Worm (Caenorhabditis elegans) whole organism, early embryonic: ENCODE results near the gene Y45F10C.6.
A peak's percentile ranks its signal among the peaks of the same experiment; 100 is the strongest.

ENCODE experiments used
- B0310.2 ChIP-seq: sonication (generic microtip); optimal IDR thresholded peaks from 2 replicates; lab custom pipeline; 2016; ENCODE audit warnings: mild to moderate bottlenecking, missing genetic modification characterization, missing compliant biosample characterization
- F13C5.2 ChIP-seq: sonication (generic microtip); optimal IDR thresholded peaks from 2 replicates; lab custom pipeline; 2017; ENCODE audit warnings: mild to moderate bottlenecking, missing genetic modification characterization, inconsistent platforms, missing compliant biosample characterization
- aly-1 ChIP-seq: sonication (generic microtip); optimal IDR thresholded peaks from 2 replicates; lab custom pipeline; 2016; ENCODE audit warnings: missing genetic modification characterization, missing compliant biosample characterization
- ama-1 ChIP-seq: fragments of 150-350 bp; optimal IDR thresholded peaks from 2 replicates; lab custom pipeline; 2014
- ceh-13 ChIP-seq: fragments of 200-800 bp; sonication (Bioruptor generic); optimal IDR thresholded peaks from 2 replicates; lab custom pipeline; 2018; ENCODE audit warnings: mild to moderate bottlenecking, missing genetic modification characterization, missing compliant biosample characterization
- ceh-36 ChIP-seq: sonication (generic microtip); optimal IDR thresholded peaks from 2 replicates; lab custom pipeline; 2016; ENCODE audit warnings: missing genetic modification characterization, inconsistent platforms, missing compliant biosample characterization
- ets-7 ChIP-seq: sonication (generic microtip); optimal IDR thresholded peaks from 2 replicates; lab custom pipeline; 2016; ENCODE audit warnings: missing genotype, missing genetic modification characterization, missing compliant biosample characterization
- flt-1 ChIP-seq: fragments of 200-800 bp; sonication (Bioruptor generic); IDR thresholded peaks from 2 replicates; pipeline ENCODE4 v1.3.6; 2022; ENCODE audit warnings: missing genetic modification characterization, missing compliant biosample characterization
- hmbx-1 ChIP-seq: sonication (generic microtip); optimal IDR thresholded peaks from 2 replicates; lab custom pipeline; 2016; ENCODE audit warnings: mild to moderate bottlenecking, missing genetic modification characterization, missing compliant biosample characterization
- hmg-4 ChIP-seq: fragments of 200-800 bp; sonication (Bioruptor generic); optimal IDR thresholded peaks from 2 replicates; lab custom pipeline; 2018; ENCODE audit warnings: mild to moderate bottlenecking, missing genetic modification characterization, missing compliant biosample characterization
- hnd-1 ChIP-seq: sonication (generic microtip); optimal IDR thresholded peaks from 2 replicates; lab custom pipeline; 2016; ENCODE audit warnings: missing genetic modification characterization, missing compliant biosample characterization
- pes-1 ChIP-seq: fragments of 200-800 bp; sonication (Bioruptor generic); IDR thresholded peaks from 2 replicates; pipeline ENCODE4 v1.3.6; 2022; ENCODE audit warnings: missing genetic modification reagents, missing genetic modification characterization, missing compliant biosample characterization
- scrt-1 ChIP-seq: fragments of 200-800 bp; sonication (Bioruptor generic); IDR thresholded peaks from 2 replicates; pipeline ENCODE4 v1.3.6; 2022; ENCODE audit warnings: missing genetic modification characterization, missing compliant biosample characterization
- sea-1 ChIP-seq: fragments of 200-800 bp; sonication (Bioruptor generic); conservative IDR thresholded peaks from 2 replicates; pipeline ENCODE4 v1.3.6; 2022; ENCODE audit warnings: missing genetic modification characterization, missing compliant biosample characterization
- tbx-11 ChIP-seq: fragments of 200-800 bp; sonication (Bioruptor generic); IDR thresholded peaks from 2 replicates; pipeline ENCODE4 v1.3.6; 2022; ENCODE audit warnings: missing genetic modification characterization, missing compliant biosample characterization
- tbx-37 ChIP-seq: fragments of 200-800 bp; sonication (Bioruptor generic); conservative IDR thresholded peaks from 2 replicates; pipeline ENCODE4 v1.3.6; 2022; ENCODE audit warnings: missing genetic modification reagents, missing genetic modification characterization, missing compliant biosample characterization
- tra-4 ChIP-seq: sonication (generic microtip); optimal IDR thresholded peaks from 2 replicates; lab custom pipeline; 2017; ENCODE audit warnings: missing genetic modification characterization, missing compliant biosample characterization

Gene Y45F10C.6

DNA sequence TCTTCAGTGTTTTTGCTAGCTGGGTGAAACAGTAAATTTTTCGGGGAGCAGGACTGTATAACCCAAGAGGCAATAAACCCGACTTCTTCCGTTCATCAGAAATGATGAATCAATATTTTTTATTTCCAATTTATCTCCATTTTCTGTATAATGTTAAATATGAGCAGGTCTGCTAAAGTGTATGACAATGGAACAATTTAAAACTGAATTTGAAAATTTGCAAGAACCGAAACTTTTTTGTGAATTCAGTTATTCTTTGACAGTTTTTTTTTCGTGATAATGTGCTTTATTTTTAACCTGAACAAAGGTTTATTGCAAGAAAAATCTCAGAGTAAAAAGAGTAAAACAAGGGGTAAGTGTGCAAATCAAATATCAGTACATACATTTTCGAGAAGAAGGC is 12.9 kb downstream of the Y45F10C.6 start:
- TF ChIP-seq tbx-11 (GFP tag; lab: Robert Waterston, UW) (no peak), flt-1 (GFP tag; lab: Robert Waterston, UW) (no peak), B0310.2 (no peak)

DNA sequence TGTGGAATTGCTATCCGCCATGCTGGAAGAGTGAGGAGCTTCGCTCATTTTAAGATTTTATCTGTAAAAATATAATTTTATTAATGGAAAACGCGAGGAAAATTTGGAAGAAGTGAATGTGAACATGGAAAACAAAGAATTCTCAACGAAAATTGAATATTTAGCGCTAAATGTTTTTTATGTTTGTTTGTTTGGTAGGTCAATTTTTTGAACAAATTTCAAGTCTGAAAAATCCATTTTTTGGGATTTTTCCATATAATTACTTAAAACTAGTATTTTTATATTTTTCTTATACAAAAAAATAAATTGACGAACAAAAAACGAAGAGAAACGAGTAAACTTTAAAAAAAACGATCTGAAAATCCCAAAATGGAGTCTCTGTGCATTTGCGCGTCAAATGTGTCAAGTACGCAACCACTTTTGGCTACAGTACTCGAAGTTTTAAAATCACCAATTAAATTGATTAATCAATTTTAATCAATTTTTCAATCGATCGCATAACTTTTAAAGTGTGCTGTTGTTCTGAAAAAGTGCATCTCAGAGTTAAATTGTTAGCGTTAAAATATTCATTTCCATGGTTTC is 14.8 kb downstream of the Y45F10C.6 start, which contains the start of gene fbxa-215:
Gene fbxa-215, minus strand, starts transcription at position 61 of the 582 bp plus-strand sequence.
- TF ChIP-seq ama-1 (lab: Kevin White, UChicago) = no peak
- no peak for TF ChIP-seq tra-4 (tag; lab: Kevin White, UChicago)
- TF ChIP-seq hnd-1 = no peak
- TF ChIP-seq aly-1 (tag; lab: Kevin White, UChicago) = no peak
- TF ChIP-seq pes-1 (GFP tag; lab: Robert Waterston, UW) = no peak
- TF ChIP-seq F13C5.2 = no peak
- TF ChIP-seq sea-1 (GFP tag; lab: Robert Waterston, UW) = no peak
- TF ChIP-seq scrt-1 = no peak

DNA sequence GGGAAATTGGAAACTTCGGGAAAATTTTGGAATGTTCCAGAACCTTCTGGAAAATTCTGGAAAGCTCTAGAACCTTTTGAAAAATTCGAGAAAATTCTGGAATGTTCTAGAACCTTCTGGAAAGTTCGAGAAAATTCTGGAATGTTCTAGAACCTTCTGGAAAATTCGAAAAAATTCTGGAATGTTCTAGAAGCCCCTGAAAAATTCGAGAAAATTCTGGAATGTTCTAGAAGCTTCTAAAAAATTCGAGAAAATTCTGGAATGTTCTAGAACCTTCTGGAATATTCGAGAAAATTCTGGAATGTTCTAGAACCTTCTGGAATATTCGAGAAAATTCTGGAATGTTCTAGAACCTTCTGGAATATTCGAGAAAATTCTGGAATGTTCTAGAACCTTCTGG is 15.9 kb downstream of the Y45F10C.6 start:
- peak; percentile 55; the same call in 1 of the 2 replicates for TF ChIP-seq pes-1 (GFP tag; lab: Robert Waterston, UW)

DNA sequence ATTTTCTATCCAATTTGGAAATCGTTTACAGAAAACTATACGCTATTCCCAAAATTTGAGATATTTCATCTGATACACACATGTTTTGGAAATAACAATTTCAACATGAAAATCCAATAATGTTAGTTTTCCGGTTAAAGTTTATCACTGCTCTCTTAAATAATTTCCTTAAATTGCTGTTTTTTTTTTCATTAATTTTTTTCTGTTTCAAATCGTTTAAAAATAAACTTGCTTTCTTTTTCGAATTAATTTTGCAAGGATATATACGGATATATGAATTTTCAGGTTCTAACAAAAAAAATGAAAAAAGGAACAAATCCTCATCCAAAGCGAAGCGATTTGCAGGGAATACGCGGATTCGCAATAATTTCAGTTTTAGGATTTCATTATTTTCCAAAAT is 21.4 kb downstream of the Y45F10C.6 start, which contains the start of gene oac-48:
Gene oac-48, plus strand, starts transcription at position 301 of the 400 bp plus-strand sequence.
- TF ChIP-seq B0310.2 (no peak), ceh-13 (GFP tag; lab: Kevin White, UChicago) (no peak), ets-7 (tag; lab: Kevin White, UChicago) (no peak), sea-1 (GFP tag; lab: Robert Waterston, UW) (no peak), ama-1 (lab: Kevin White, UChicago) (no peak), hnd-1 (no peak), hmbx-1 (tag; lab: Kevin White, UChicago) (no peak), pes-1 (GFP tag; lab: Robert Waterston, UW) (no peak)

DNA sequence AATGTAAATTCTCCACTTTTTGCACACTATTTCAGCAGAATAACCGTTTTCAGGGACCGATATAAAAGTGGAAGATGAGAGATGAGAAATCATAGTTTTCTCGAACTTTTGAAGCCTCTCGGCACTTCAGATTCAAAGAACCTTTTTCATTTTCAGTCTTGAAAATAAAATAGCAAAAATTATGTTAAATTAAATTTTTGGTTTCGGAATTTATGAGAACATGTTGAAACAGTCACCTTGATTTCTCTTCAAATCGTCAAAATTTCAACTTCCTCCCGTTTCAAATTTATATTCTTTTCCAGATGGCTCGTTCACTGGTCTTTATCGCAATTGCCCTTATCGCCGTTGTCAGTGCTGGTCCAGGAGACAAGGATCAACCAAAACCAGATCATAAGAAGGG is 26.5 kb downstream of the Y45F10C.6 start, which contains the start of gene srlf-26:
Gene srlf-26, plus strand, starts transcription at position 301 of the 400 bp plus-strand sequence.
- TF ChIP-seq hmbx-1 (tag; lab: Kevin White, UChicago) = no peak
- TF ChIP-seq ceh-36 (tag; lab: Kevin White, UChicago) = no peak
- no peak for TF ChIP-seq B0310.2
- no peak for TF ChIP-seq hnd-1
- no peak for TF ChIP-seq tra-4 (tag; lab: Kevin White, UChicago)
- no peak for TF ChIP-seq ets-7 (tag; lab: Kevin White, UChicago)
- TF ChIP-seq hmg-4 = no peak
- TF ChIP-seq pes-1 (GFP tag; lab: Robert Waterston, UW) = no peak
- TF ChIP-seq flt-1 (GFP tag; lab: Robert Waterston, UW) = no peak

DNA sequence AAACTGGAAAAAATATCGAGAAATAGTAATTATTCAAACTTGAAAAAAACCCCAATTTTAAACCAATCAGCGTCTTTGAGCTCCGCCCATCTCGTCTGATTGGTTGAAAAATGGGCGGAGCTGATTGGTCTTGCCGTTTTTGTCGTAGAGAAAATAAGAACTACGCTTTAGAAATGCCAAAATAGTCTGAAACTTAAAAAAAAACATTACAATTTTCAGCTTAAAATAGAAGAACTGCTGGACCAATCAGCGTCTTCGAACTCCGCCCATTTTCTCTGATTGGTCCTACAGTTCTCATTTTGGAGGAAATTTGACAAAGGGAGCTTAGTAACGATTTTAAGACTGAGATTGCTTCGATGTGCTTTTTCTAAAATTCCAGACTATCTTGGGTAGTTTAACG is 27.4 kb downstream of the Y45F10C.6 start:
- TF ChIP-seq hnd-1 (no peak), tra-4 (tag; lab: Kevin White, UChicago) (no peak), ceh-13 (GFP tag; lab: Kevin White, UChicago) (no peak), tbx-11 (GFP tag; lab: Robert Waterston, UW) (no peak), F13C5.2 (no peak), ama-1 (lab: Kevin White, UChicago) (no peak), ceh-36 (tag; lab: Kevin White, UChicago) (no peak), ets-7 (tag; lab: Kevin White, UChicago) (no peak), hmbx-1 (tag; lab: Kevin White, UChicago) (no peak), flt-1 (GFP tag; lab: Robert Waterston, UW) (no peak), hmg-4 (no peak), tbx-37 (GFP tag; lab: Robert Waterston, UW) (no peak), B0310.2 (no peak), sea-1 (GFP tag; lab: Robert Waterston, UW) (no peak), pes-1 (GFP tag; lab: Robert Waterston, UW) (no peak), scrt-1 (no peak), aly-1 (tag; lab: Kevin White, UChicago) (no peak)

DNA sequence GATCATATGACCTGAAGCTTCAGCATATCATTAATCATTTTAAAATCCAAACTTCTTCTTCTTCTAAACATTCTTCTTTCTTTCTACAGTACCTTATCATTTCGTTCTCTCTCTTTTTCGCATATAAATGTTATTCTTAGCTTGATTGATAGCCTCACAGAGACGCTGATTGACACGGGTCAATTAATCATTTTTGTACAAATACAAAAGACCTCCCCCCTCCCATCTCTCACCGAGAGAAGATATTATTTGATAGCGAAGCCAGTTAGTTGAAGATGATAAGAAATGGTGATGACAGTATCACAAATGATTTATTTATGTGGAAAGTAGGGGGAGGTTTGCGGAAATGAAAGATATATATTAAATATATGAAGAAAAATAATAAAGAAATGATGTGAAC is 30.6 kb downstream of the Y45F10C.6 start:
- TF ChIP-seq hmbx-1 (tag; lab: Kevin White, UChicago) = no peak
- no peak for TF ChIP-seq pes-1 (GFP tag; lab: Robert Waterston, UW)
- no peak for TF ChIP-seq tbx-37 (GFP tag; lab: Robert Waterston, UW)
- TF ChIP-seq tra-4 (tag; lab: Kevin White, UChicago) = no peak
- no peak for TF ChIP-seq ama-1 (lab: Kevin White, UChicago)
- TF ChIP-seq B0310.2 = no peak
- TF ChIP-seq ceh-36 (tag; lab: Kevin White, UChicago) = no peak
- TF ChIP-seq hmg-4 = no peak
- TF ChIP-seq ceh-13 (GFP tag; lab: Kevin White, UChicago) = no peak
- TF ChIP-seq scrt-1 = no peak
- TF ChIP-seq sea-1 (GFP tag; lab: Robert Waterston, UW) = no peak
- TF ChIP-seq hnd-1 = no peak
- TF ChIP-seq flt-1 (GFP tag; lab: Robert Waterston, UW) = no peak
- no peak for TF ChIP-seq tbx-11 (GFP tag; lab: Robert Waterston, UW)
- no peak for TF ChIP-seq F13C5.2
- TF ChIP-seq ets-7 (tag; lab: Kevin White, UChicago) = no peak
- TF ChIP-seq aly-1 (tag; lab: Kevin White, UChicago) = no peak

DNA sequence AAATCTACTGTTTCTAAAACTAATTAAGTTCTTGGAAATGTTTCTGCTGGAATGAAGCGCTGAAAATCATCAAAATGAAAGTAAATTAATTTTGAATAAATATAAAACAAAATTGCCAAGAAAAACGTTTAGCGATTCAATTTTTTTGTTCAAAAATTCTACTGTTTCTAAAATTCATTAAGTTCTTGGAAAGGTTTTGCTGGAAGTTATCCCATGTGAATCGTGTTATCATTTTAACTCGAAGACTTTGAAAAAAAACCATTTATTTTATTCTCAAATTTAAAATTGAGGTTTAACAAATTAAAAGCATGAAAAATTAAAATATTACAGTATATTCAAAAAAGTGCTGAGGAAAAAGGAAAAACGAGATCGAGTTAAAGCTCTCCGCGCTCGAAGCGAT is 32.7 kb downstream of the Y45F10C.6 start:
- TF ChIP-seq ama-1 (lab: Kevin White, UChicago) (no peak), flt-1 (GFP tag; lab: Robert Waterston, UW) (no peak), pes-1 (GFP tag; lab: Robert Waterston, UW) (no peak), sea-1 (GFP tag; lab: Robert Waterston, UW) (no peak), ets-7 (tag; lab: Kevin White, UChicago) (no peak), tbx-37 (GFP tag; lab: Robert Waterston, UW) (no peak), hmg-4 (no peak), hnd-1 (no peak), tra-4 (tag; lab: Kevin White, UChicago) (no peak), ceh-36 (tag; lab: Kevin White, UChicago) (no peak), B0310.2 (no peak), ceh-13 (GFP tag; lab: Kevin White, UChicago) (no peak), F13C5.2 (no peak), hmbx-1 (tag; lab: Kevin White, UChicago) (no peak), aly-1 (tag; lab: Kevin White, UChicago) (no peak), scrt-1 (no peak), tbx-11 (GFP tag; lab: Robert Waterston, UW) (no peak)
